Worm (Caenorhabditis elegans): ENCODE results near the gene F28H7.8.
A peak's percentile ranks its signal among the peaks of the same experiment; 100 is the strongest.

The F28H7.8 gene

ce11 chrV:10721912-10722426 is 36.8 kb upstream of the F28H7.8 start:
- TF ChIP-seq ama-1 (optimal IDR thresholded peaks at IDR 0.05) (no peak), scrt-1 (GFP tag; IDR thresholded peaks at IDR 0.05) (0 out of 2 replicates have a peak, but pooled peaks have one; percentile 36), tra-4 (tag; optimal IDR thresholded peaks at IDR 0.05) (no peak), tbx-37 (GFP tag; conservative IDR thresholded peaks at IDR 0.05) (no peak)

ce11 chrV:10722595-10722994 is 36.2 kb upstream of the F28H7.8 start:
- TF ChIP-seq tbx-37 (GFP tag; conservative IDR thresholded peaks at IDR 0.05), result no peak
- TF ChIP-seq scrt-1 (GFP tag; IDR thresholded peaks at IDR 0.05), result no peak
- no peak for TF ChIP-seq hnd-1 (tag; optimal IDR thresholded peaks at IDR 0.05)
- no peak for TF ChIP-seq ceh-36 (tag; optimal IDR thresholded peaks at IDR 0.05)
- no peak for TF ChIP-seq tbx-11 (GFP tag; IDR thresholded peaks at IDR 0.05)
- TF ChIP-seq ama-1 (optimal IDR thresholded peaks at IDR 0.05), result no peak
- no peak for TF ChIP-seq hmg-4 (GFP tag; optimal IDR thresholded peaks at IDR 0.05)
- no peak for TF ChIP-seq F13C5.2 (tag; optimal IDR thresholded peaks at IDR 0.05)
- no peak for TF ChIP-seq flt-1 (GFP tag; IDR thresholded peaks at IDR 0.05)
- no peak for TF ChIP-seq B0310.2 (tag; optimal IDR thresholded peaks at IDR 0.05)
- TF ChIP-seq ceh-13 (GFP tag; optimal IDR thresholded peaks at IDR 0.05), result no peak
- no peak for TF ChIP-seq sea-1 (GFP tag; conservative IDR thresholded peaks at IDR 0.05)
- no peak for TF ChIP-seq tra-4 (tag; optimal IDR thresholded peaks at IDR 0.05)
- no peak for TF ChIP-seq hmbx-1 (tag; optimal IDR thresholded peaks at IDR 0.05)
- TF ChIP-seq aly-1 (tag; optimal IDR thresholded peaks at IDR 0.05), result no peak
- no peak for TF ChIP-seq ets-7 (tag; optimal IDR thresholded peaks at IDR 0.05)
- no peak for TF ChIP-seq pes-1 (GFP tag; IDR thresholded peaks at IDR 0.05)

ce11 chrV:10723181-10723580 is 35.6 kb upstream of the F28H7.8 start:
- TF ChIP-seq aly-1 (tag; optimal IDR thresholded peaks at IDR 0.05), result no peak
- TF ChIP-seq ceh-13 (GFP tag; optimal IDR thresholded peaks at IDR 0.05), result no peak
- no peak for TF ChIP-seq sea-1 (GFP tag; conservative IDR thresholded peaks at IDR 0.05)
- no peak for TF ChIP-seq tbx-37 (GFP tag; conservative IDR thresholded peaks at IDR 0.05)
- no peak for TF ChIP-seq ets-7 (tag; optimal IDR thresholded peaks at IDR 0.05)
- no peak for TF ChIP-seq hmbx-1 (tag; optimal IDR thresholded peaks at IDR 0.05)

DNA sequence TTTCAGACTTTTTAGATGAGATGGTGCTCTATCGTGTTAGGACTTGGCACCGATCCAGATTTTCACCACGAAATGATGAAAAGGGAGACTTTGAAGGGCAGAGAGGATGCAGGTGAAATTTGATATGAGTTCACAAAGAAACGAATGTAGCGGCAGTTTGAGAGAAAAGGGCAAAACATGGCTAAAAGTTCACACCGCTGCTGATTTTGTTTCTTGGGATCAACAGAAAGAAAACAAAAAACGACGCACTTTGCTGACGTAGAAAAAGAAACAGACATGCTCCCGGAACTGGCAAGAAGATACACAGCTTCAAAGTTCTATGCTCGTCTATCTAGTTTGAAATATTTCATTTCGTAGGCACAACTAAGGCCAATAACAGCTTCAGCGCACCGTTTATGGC is 35.2 kb upstream of the F28H7.8 start:
- no peak for TF ChIP-seq sea-1 (GFP tag; conservative IDR thresholded peaks at IDR 0.05)
- no peak for TF ChIP-seq F13C5.2 (tag; optimal IDR thresholded peaks at IDR 0.05)
- TF ChIP-seq hmbx-1 (tag; optimal IDR thresholded peaks at IDR 0.05), result no peak
- no peak for TF ChIP-seq scrt-1 (GFP tag; IDR thresholded peaks at IDR 0.05)
- TF ChIP-seq ceh-13 (GFP tag; optimal IDR thresholded peaks at IDR 0.05), result no peak

- TF ChIP-seq B0310.2 (tag; optimal IDR thresholded peaks at IDR 0.05), result no peak
- TF ChIP-seq pes-1 (GFP tag; IDR thresholded peaks at IDR 0.05), result no peak
- TF ChIP-seq ceh-36 (tag; optimal IDR thresholded peaks at IDR 0.05), result no peak
- no peak for TF ChIP-seq ets-7 (tag; optimal IDR thresholded peaks at IDR 0.05)
- no peak for TF ChIP-seq tbx-37 (GFP tag; conservative IDR thresholded peaks at IDR 0.05)
- no peak for TF ChIP-seq hnd-1 (tag; optimal IDR thresholded peaks at IDR 0.05)
- no peak for TF ChIP-seq sea-1 (GFP tag; conservative IDR thresholded peaks at IDR 0.05)
- TF ChIP-seq scrt-1 (GFP tag; IDR thresholded peaks at IDR 0.05), result no peak
- TF ChIP-seq hmg-4 (GFP tag; optimal IDR thresholded peaks at IDR 0.05), result no peak
- TF ChIP-seq ama-1 (optimal IDR thresholded peaks at IDR 0.05), result no peak
- no peak for TF ChIP-seq F13C5.2 (tag; optimal IDR thresholded peaks at IDR 0.05)
- no peak for TF ChIP-seq tra-4 (tag; optimal IDR thresholded peaks at IDR 0.05)
These were observed 34.3 kb upstream of the F28H7.8 start for ce11 chrV:10724472-10724871.

DNA sequence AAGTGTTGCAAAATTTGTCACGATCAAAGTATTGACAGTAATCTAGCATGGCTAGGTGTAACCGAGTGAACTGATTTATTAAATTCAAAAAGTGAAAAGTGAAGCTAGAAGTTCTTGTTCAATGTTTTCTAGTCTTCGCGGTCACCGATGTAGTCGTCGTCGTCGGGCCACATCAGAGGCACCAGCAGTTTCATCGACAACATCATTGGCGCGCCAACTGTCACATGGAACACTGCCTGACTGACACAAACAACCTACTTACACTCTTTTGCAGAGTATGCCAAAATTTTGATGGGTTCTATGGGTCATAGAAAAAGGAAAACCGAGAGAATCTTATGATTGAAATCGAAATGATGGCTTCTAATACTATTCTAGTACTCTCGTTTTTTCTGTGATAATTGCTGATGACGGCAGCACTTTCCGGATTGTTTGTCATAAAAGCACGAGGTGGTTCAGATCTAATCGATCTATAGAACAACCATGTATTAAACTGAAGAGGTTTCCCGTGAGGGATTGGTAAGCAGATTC is 33.3 kb upstream of the F28H7.8 start:
- TF ChIP-seq ets-7 (tag; optimal IDR thresholded peaks at IDR 0.05) (no peak), ceh-36 (tag; optimal IDR thresholded peaks at IDR 0.05) (no peak), hnd-1 (tag; optimal IDR thresholded peaks at IDR 0.05) (no peak), sea-1 (GFP tag; conservative IDR thresholded peaks at IDR 0.05) (no peak), flt-1 (GFP tag; IDR thresholded peaks at IDR 0.05) (no peak), F13C5.2 (tag; optimal IDR thresholded peaks at IDR 0.05) (no peak), ama-1 (optimal IDR thresholded peaks at IDR 0.05) (no peak), tbx-11 (GFP tag; IDR thresholded peaks at IDR 0.05) (no peak), ceh-13 (GFP tag; optimal IDR thresholded peaks at IDR 0.05) (no peak), B0310.2 (tag; optimal IDR thresholded peaks at IDR 0.05) (no peak), hmg-4 (GFP tag; optimal IDR thresholded peaks at IDR 0.05) (no peak), tra-4 (tag; optimal IDR thresholded peaks at IDR 0.05) (no peak), hmbx-1 (tag; optimal IDR thresholded peaks at IDR 0.05) (no peak)

DNA sequence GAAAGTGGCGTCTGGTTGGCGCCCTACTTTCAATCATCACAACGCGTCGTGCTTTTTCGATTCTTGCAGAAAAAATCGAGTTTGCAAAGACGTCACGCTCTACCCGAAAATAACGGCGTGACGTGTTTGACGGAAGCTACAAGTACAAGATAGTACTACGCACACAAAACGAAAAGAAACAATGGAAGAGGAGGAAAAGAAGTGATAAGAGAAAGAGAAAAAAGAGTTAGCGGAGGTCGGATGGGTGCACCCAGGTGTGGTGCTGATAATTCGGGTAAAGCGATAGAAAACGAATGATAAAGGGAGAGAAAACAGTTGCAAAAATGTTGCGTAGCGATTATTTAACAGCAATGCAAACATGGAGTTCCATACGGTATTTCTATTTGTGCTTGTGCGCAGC is 32.1 kb upstream of the F28H7.8 start:
- TF ChIP-seq ama-1 (optimal IDR thresholded peaks at IDR 0.05) (no peak), ets-7 (tag; optimal IDR thresholded peaks at IDR 0.05) (no peak), tra-4 (tag; optimal IDR thresholded peaks at IDR 0.05) (no peak), B0310.2 (tag; optimal IDR thresholded peaks at IDR 0.05) (no peak), pes-1 (GFP tag; IDR thresholded peaks at IDR 0.05) (no peak), ceh-13 (GFP tag; optimal IDR thresholded peaks at IDR 0.05) (no peak)

ce11 chrV:10727651-10728050 is 31.1 kb upstream of the F28H7.8 start:
- no peak for TF ChIP-seq sea-1 (GFP tag; conservative IDR thresholded peaks at IDR 0.05)
- no peak for TF ChIP-seq B0310.2 (tag; optimal IDR thresholded peaks at IDR 0.05)
- TF ChIP-seq hnd-1 (tag; optimal IDR thresholded peaks at IDR 0.05), result no peak
- TF ChIP-seq hmg-4 (GFP tag; optimal IDR thresholded peaks at IDR 0.05), result no peak
- no peak for TF ChIP-seq tbx-37 (GFP tag; conservative IDR thresholded peaks at IDR 0.05)
- no peak for TF ChIP-seq flt-1 (GFP tag; IDR thresholded peaks at IDR 0.05)
- no peak for TF ChIP-seq pes-1 (GFP tag; IDR thresholded peaks at IDR 0.05)
- TF ChIP-seq ama-1 (optimal IDR thresholded peaks at IDR 0.05), result no peak
- TF ChIP-seq tra-4 (tag; optimal IDR thresholded peaks at IDR 0.05), result no peak
- TF ChIP-seq ceh-36 (tag; optimal IDR thresholded peaks at IDR 0.05), result no peak
- TF ChIP-seq ceh-13 (GFP tag; optimal IDR thresholded peaks at IDR 0.05), result no peak
- TF ChIP-seq aly-1 (tag; optimal IDR thresholded peaks at IDR 0.05), result no peak
- no peak for TF ChIP-seq tbx-11 (GFP tag; IDR thresholded peaks at IDR 0.05)
- TF ChIP-seq hmbx-1 (tag; optimal IDR thresholded peaks at IDR 0.05), result no peak
- no peak for TF ChIP-seq scrt-1 (GFP tag; IDR thresholded peaks at IDR 0.05)
